Fruit fly (Drosophila melanogaster): ENCODE data around the gene fbl.

DNA sequence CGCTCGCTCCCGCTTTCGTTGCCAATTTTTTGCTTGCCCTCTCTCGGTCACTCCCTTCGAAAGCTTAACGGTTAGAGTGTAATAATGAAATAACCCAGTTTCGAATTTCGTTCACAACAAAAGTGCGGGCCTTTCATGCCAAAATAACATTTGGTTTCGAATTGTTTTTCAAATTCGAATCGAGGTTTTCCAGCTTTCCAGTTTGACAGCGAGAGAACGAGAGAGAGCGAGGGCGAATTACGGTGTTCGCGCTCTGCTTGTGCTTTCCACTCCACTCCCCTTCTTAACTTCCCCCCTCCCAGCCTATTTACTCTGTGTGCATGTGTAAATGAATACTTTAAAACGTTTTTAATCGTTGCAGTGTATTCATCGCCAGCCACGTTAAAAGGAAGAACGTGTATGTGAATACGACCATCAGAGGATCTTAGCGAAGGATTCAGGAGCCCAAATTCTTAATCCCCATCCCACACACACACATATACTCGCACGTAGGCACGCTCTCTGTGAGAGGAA, 35.6 kb upstream of the fbl start:
- TF ChIP-seq CG8478 (optimal IDR thresholded peaks at IDR 0.05) = no peak
- TF ChIP-seq psq (optimal IDR thresholded peaks at IDR 0.05) = no peak
- TF ChIP-seq pan (optimal IDR thresholded peaks at IDR 0.05) = no peak
- TF ChIP-seq usp (GFP tag; optimal IDR thresholded peaks at IDR 0.05) = no peak
- TF ChIP-seq EcR (GFP tag; optimal IDR thresholded peaks at IDR 0.05) = peak in 1 of 2 experiments; percentile 10

Measured in whole organism.